Fruit fly (Drosophila melanogaster) whole organism, larva: Measurements from ENCODE around the gene CG7632.

Source experiments
- noc ChIP-seq: fragments of 200-800 bp; sonication (Bioruptor generic); optimal IDR thresholded peaks from 3 replicates; lab custom pipeline; 2019; ENCODE audit warnings: missing biosample characterization, mild to moderate bottlenecking, missing genetic modification characterization, moderate library complexity

The CG7632 gene

DNA sequence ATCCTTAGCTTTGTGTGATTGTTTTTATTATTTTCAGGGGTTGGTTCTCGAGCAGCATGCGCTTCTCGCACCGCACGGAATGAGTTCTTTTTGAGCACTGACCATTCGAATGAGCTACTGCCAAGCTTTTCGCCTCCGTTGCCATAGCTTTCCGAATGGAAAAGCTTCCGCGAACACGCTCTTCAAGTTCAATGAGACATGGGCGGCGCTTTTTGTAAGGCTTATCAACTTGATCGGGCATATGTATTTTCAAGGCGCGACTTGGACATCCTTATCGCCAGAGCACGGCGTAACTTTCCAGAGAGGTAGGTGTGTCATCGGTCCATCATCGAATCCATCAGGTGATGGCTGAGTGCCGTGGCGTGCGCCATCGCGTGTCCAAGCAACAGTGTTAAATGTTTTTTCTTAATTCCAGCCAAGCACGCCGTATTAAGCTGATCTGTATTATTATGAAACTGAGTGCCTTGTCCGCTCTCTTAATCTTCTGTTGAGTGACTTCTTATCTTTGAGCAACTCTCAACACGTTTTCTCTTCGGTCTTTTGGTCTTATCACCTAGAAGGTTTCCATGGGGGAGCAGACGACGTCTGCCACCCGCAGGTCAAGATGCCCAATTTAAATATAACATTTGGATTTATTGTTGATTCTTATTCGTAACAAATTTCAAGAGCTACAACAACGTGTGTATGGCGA is 24.5 kb upstream of the CG7632 start, which contains the start of gene AcCoAS:
Gene AcCoAS, minus strand, starts transcription at position 368 of the 691 bp plus-strand sequence.
- peak; percentile 90 for TF ChIP-seq noc (tag; lab: Kevin White, UChicago)

DNA sequence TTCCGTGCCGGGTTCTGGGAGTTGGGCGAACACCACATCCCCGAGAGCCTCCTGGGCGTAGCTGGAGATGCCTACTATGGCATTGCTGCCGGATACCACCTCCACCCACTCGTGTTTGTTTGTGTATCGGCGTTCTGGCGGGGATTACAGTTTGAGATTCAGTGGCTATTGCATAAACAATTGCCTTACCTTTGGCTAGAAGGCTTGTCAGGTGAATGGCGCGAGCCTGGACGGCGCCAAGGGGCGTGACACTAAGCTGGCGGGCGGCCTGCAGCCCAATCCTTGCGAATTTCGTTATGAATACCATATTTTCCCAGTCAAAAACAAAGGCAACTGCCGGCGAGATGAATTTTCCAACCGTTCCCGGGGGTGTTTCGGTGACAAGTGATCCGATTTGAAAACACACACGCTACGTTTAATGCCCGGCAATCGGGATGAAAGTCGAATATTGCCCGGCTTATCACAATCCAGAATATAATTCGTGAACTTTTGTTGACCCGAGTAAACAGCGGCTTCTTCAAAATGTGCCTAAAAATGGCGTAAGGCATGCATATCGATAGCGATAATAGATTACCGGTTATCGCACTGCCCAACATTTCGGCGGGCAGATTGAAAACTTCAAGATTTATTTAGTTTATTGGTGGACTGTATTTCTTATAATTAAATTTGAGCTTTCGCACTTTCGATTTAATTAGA is 23.4 kb upstream of the CG7632 start, which contains the start of gene ppl:
Gene ppl, minus strand, starts transcription at position 511 of the 696 bp plus-strand sequence.
- TF ChIP-seq noc (tag; lab: Kevin White, UChicago): peak; percentile 27

DNA sequence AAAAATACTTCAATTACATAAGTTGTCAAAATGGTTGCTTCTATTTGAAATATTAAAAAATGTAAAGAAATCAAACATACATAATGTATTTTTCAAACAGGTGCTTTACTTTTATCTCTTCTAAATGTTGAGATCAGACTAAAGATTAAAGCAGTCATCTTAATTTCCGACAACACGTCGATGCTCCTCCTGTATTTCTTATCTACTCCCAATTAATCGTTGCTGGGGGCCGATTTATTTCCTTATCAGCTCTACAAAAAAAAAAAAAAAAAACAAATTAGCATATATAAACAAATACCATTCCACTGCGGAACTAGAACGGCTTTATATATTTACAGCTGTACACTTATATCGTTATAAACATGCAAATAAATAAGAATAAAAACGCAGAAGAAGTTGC is 22.8 kb upstream of the CG7632 start:
- TF ChIP-seq noc (tag; lab: Kevin White, UChicago): no peak

DNA sequence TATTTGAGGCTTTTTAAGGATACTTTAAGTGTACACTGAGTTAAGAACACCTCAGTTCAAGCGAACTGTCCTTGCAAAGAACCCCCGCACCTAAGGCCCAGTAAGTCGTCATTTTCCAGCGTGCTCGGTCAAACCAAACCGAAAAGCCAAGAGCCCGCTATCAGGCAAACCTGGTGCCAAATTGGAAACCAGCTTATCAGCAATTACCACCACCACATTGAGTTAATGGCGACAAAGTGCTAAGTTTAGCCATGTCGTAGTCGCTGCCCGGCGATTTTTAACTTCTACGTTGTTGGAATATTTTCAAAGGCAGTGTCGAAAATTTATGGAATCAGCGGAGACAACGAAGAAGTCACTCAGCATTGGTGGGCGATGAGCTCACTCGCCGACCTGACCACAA is 21.8 kb upstream of the CG7632 start:
- TF ChIP-seq noc (tag; lab: Kevin White, UChicago): no peak

DNA sequence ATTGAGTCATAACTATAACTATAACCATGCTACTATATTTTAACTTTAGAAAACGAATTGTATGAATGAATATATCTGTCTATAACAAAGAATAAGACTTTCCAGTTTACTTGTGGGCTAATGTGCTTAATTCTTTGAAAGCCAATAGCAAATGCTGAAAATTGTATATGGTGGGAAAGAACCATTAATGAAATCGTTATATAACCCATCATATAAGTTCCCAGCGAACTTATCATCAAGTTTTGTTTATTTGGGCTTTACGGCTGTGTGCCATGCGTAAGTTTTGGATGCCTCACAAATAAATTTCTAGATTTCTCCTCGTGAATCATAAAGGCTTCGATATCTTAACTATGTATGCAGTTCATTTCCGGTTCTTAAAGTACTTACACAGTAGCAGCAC is 20.7 kb upstream of the CG7632 start:
- no peak for TF ChIP-seq noc (tag; lab: Kevin White, UChicago)

DNA sequence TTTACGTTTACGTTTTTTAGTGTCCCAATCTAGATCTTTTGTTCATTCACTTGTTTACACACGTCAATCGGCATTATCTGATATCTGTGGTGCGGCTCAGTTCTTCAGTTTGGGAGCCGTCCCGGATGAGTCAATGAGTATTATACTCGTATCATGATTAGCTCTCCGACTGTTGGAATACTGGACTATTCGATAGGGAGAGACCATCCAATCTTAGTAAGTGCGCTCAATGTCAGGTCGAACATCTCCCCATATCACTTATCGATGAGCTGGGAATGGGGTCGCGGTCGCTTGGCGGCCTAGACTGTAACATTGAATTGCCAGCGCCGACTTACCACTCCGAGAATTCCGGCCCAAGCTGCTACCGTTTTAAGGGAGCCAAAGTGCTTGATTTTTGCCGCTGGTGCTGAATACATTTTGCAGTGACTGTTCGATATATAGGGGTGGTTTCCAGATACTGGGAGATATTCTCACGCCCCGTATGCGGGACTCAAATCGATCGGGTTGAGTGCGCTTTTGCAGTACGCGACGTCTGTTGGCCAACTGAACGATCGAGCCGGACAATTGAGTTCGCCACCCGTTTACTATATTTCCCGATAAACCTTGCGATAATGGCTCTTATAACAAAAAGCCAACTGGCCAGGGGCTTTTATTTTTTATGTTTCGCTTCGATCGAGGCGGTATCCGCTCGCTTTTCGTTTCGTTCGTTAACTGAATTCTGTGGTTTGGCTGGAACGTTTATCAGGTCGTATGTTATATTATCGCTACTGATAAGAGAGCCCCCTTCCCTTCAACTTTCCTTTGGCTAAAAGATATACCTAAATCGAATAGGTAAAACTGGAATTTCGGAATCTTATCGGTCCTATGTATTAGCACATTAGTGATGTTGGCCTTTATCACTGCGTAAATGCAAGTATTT is 19.5 kb upstream of the CG7632 start:
- no peak for TF ChIP-seq noc (tag; lab: Kevin White, UChicago)

DNA sequence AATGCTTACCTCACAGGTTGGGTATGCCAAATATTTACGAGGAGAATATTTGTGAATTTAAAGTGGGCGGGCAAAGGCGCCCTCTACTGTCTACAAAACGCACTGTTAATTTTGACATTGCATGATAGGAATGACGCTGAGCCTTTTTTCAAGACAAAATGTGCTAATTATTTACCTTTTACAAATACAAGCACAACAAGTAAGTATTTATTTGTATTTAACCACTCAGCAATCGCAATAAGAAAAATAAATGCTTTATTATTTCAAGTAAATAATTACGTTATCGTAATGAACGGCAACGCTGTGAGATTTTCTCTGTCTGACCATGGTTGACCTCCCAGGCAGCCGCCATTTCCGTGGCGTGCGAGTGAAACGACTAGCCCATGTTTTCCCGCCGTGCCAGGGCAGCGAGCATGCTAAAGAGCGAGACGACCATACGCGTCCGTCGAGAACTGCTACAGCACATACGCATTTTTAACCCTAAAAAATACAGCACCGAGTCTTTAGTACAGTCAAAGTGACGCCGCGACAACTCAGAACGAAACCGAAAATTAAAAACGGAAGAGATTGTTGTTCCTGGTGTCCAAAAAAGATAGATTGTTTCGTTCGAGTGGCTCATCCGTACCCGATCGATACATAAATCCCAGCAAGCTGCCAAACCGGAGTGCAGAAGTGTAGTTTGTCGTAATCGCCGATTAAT is 18.7 kb upstream of the CG7632 start, which contains the start of the genes CG12974 and pzg:
Gene CG12974, minus strand, starts transcription at position 324 of the 700 bp plus-strand sequence.
Gene pzg, plus strand, starts transcription at position 461 of the 700 bp plus-strand sequence.
- no peak for TF ChIP-seq noc (tag; lab: Kevin White, UChicago)

DNA sequence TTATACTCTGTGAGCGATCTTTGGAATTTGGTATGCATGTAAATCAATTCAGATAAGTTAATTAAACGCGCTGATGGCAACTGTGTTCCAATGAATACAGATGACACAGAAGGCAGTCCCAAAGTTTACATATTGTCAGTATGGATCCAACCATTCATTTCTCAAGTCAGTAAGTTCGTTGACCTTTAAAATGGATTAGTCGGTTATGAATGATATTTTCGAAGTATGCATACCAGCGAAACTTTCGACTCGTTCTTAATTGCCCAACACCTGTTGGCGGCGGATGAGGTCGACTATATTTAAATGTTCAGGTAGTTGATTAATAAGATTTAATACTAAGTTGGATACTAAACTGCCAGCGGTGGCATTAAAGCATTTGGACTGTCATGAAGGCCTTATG is 14.2 kb upstream of the CG7632 start:
- no peak for TF ChIP-seq noc (tag; lab: Kevin White, UChicago)

DNA sequence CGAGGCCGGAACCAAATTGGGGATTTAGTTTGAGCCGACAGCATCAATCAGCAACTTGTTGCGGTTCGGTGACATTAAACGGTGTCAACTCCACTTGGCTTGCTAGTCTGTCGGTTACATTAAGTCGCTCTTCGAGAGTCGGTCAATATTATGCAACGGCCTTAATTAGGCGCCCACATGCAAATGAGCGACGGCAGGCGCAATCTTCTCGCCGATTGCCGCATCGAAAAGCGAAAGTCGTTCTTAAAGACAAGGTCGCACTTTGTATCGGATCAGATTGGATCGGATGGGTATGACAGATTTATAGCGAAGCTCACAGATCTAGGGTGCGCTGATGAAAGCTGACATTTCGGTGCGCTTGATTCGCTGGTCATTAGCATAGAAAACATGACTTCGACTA is 13.4 kb upstream of the CG7632 start:
- no peak for TF ChIP-seq noc (tag; lab: Kevin White, UChicago)

DNA sequence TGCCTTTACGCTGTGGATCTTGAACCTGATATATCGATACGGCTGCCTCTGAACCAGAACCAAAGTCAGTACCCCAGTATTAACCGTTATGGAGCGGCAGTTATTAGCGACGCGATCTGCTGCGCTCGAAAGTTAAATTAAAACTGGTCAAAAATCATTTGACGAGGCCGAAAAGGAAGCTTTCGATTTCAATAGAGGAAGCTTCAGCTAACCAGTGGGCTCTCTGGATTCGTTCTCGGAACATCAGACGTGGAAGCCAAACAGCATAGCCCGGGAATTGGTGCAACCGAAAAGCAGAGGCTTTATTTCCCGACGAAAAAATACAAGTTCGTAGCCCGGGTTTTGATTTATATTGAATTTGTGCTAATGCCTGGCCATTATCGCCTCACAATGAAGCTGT is 11.8 kb upstream of the CG7632 start, which contains the start of gene Cpr78Ca:
Gene Cpr78Ca, minus strand, starts transcription at position 101 of the 400 bp plus-strand sequence.
- no peak for TF ChIP-seq noc (tag; lab: Kevin White, UChicago)

DNA sequence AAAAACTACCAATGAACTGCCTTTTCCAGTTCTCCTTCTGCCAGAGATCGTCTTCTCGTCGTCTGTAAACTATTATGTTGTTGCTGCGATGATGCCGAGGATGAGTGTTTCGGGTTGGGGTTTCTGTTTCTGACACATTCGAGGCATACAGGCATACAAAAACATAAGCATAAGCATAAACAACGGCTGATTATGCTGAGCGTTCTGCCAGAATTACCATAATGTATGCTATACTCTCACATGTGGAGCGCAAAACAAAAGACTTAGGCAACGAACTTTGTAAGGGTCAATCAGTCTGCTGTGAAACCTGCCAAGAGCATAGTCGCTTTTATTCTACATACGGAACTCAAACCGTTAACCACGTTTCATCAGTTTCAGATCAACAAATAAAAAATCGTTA is 10.3 kb upstream of the CG7632 start, which contains the start of gene Cpr78Cb:
Gene Cpr78Cb, plus strand, starts transcription at position 291 of the 400 bp plus-strand sequence.
- TF ChIP-seq noc (tag; lab: Kevin White, UChicago): no peak

DNA sequence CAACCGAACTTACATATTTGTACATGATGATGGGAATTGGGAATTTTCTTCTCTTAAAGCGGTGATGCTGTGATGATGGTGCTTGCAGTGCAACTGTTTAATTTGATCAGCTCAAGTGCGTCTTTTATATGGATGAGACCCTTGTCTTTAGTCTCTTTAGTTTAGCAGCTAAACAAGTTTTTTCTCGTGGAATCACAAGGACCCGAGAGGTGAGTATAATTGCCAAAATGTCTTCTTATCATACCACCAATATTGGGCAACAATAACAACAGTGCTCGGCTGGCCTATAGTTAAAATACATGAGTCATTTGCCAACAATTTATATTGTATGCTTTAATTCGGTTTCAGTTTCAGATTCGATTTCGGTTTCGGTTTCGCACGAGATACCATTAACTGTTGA is 6.8 kb upstream of the CG7632 start, which contains the start of gene Edg78E:
Gene Edg78E, minus strand, starts transcription at position 101 of the 400 bp plus-strand sequence.
- no peak for TF ChIP-seq noc (tag; lab: Kevin White, UChicago)

DNA sequence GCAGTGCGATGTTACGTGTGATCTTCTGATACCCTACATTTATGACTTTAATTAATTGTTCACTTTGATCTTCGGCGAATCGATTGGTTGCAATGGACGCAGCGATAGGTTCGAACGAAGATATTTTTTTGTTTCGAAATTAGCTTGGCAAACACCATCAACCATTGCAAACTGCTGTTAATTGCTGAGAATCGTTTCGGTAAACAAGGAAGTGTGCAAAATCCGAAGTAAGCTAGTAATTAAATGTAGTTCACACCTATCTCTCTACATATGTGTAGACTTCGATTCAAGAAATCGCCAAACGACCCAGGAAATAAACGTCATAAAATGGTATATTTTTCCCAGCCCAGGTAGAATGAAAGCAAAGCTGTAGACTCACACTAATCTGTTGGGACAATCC is 6.1 kb upstream of the CG7632 start, which contains the start of gene CG43702:
Gene CG43702, plus strand, starts transcription at position 301 of the 400 bp plus-strand sequence.
- no peak for TF ChIP-seq noc (tag; lab: Kevin White, UChicago)

DNA sequence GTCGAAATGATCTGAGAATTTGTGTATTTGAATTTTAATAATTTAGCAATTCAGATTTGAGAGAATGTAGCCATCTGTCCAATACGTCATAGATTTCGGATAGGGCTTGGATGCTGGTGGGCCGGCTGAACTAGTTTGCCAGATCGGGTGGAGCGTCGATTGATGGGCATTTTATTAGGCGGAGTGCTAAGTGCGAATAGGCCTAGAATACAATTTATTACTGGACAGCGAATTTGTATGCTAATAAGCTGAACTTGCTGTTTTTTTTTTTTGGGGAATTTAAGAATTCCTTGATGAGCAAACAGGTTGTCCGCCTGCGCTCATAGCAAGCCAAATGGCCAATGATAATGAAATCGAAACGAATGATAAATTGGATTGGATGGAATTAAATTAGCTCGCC is 5.3 kb upstream of the CG7632 start:
- no peak for TF ChIP-seq noc (tag; lab: Kevin White, UChicago)

DNA sequence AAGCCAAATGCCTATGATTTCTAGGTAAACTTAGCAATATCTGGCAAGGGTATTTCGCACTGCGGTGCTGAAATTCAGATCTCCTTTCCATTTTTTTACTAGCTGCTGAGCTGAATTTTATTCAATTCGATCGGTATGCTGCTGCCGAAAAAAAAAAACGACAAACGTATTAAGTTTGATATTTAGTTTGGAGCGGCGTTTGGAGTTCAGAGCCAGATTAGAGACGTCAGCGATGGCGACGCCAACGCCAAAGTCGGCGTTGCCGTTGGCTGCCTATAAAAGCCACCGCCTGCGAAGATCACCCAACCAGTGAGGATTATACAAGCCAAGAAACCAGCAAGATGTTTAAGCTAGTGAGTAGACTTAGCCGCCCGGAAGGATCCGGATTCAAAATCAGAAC is 4.2 kb upstream of the CG7632 start, which contains the start of gene Cpr78Cc:
Gene Cpr78Cc, plus strand, starts transcription at position 301 of the 400 bp plus-strand sequence.
- no peak for TF ChIP-seq noc (tag; lab: Kevin White, UChicago)
